Fruit fly (Drosophila melanogaster) whole organism, embryonic: Measurements from ENCODE around the gene CG13064.

ENCODE experiments used
- CG31441 ChIP-seq: fragments of 200-800 bp; sonication (Bioruptor generic); IDR thresholded peaks from 2 replicates; pipeline ENCODE4 v1.3.6; 2022; ENCODE audit warnings: missing biosample characterization, missing genetic modification characterization
- CG6765 ChIP-seq: fragments of 200-800 bp; sonication (Bioruptor generic); optimal IDR thresholded peaks from 3 replicates; lab custom pipeline; 2017; ENCODE audit warnings: missing biosample characterization, mild to moderate bottlenecking, missing genetic modification characterization
- CkIIα-i1 ChIP-seq: fragments of 200-800 bp; sonication (Bioruptor generic); IDR thresholded peaks from 2 replicates; pipeline ENCODE4 v1.3.6; 2022; ENCODE audit warnings: missing biosample characterization, missing genetic modification characterization
- Sox102F ChIP-seq: fragments of 200-800 bp; sonication (Bioruptor generic); optimal IDR thresholded peaks from 2 replicates; lab custom pipeline; 2018; ENCODE audit warnings: missing biosample characterization, mild to moderate bottlenecking, missing genetic modification characterization, moderate library complexity
- ap ChIP-seq: fragments of 200-800 bp; sonication (Bioruptor generic); IDR thresholded peaks from 2 replicates; pipeline ENCODE4 v1.3.6; 2022; ENCODE audit warnings: missing biosample characterization, missing genetic modification characterization
- jigr1 ChIP-seq: fragments of 200-800 bp; sonication (Bioruptor generic); IDR thresholded peaks from 3 replicates; pipeline ENCODE4 v1.3.6; 2022; ENCODE audit warnings: missing biosample characterization, missing genetic modification characterization
- otp ChIP-seq: fragments of 200-800 bp; sonication (Bioruptor generic); IDR thresholded peaks from 3 replicates; pipeline ENCODE4, ENCODE4 v1.3.6; 2022; ENCODE audit warnings: missing biosample characterization, missing genetic modification characterization

dm6 chr3L:16289067-16289466 is 8.9 kb downstream of the CG13064 start:
- TF ChIP-seq Sox102F = peak; percentile 31
- TF ChIP-seq jigr1 (GFP tag; lab: Robert Waterston, UW) = no peak
- no peak for TF ChIP-seq CG31441
- TF ChIP-seq otp (GFP tag; lab: Robert Waterston, UW) = no peak
- TF ChIP-seq CG6765 (GFP tag; lab: Kevin White, UChicago) = no peak
- TF ChIP-seq CkIIα-i1 (GFP tag; lab: Robert Waterston, UW) = no peak
- peak; percentile 65 for TF ChIP-seq ap (GFP tag; lab: Robert Waterston, UW)
